Fruit fly (Drosophila melanogaster) whole organism, embryonic: Measurements from ENCODE around the gene KdelR.
A peak's percentile ranks its signal among the peaks of the same experiment; 100 is the strongest.

Experiments used
- BEAF-32 ChIP-seq: fragments of 200-800 bp; sonication (Bioruptor generic); optimal IDR thresholded peaks from 3 replicates; lab custom pipeline; 2017; ENCODE audit warnings: missing biosample characterization, missing genetic modification characterization, mild to moderate bottlenecking, moderate library complexity, missing genetic modification reagents
- BtbVII ChIP-seq: fragments of 200-800 bp; sonication (Bioruptor generic); optimal IDR thresholded peaks from 3 replicates; lab custom pipeline; 2017; ENCODE audit warnings: missing biosample characterization, mild to moderate bottlenecking, missing genetic modification characterization
- CG10979 ChIP-seq: fragments of 200-800 bp; sonication (Bioruptor generic); optimal IDR thresholded peaks from 2 replicates; lab custom pipeline; 2018; ENCODE audit warnings: missing biosample characterization, mild to moderate bottlenecking, missing genetic modification characterization, moderate library complexity
- CG12071 ChIP-seq: fragments of 200-800 bp; sonication (Bioruptor generic); optimal IDR thresholded peaks from 3 replicates; lab custom pipeline; 2018; ENCODE audit warnings: missing biosample characterization, mild to moderate bottlenecking, missing genetic modification characterization
- CG13424 ChIP-seq: fragments of 200-800 bp; sonication (Bioruptor generic); optimal IDR thresholded peaks from 2 replicates; lab custom pipeline; 2019; ENCODE audit warnings: missing biosample characterization, mild to moderate bottlenecking, missing genetic modification characterization, moderate library complexity
- CG15514 ChIP-seq: fragments of 200-800 bp; sonication (Bioruptor generic); optimal IDR thresholded peaks from 3 replicates; lab custom pipeline; 2017; ENCODE audit warnings: missing biosample characterization, missing genetic modification characterization, mild to moderate bottlenecking, moderate library complexity, missing genetic modification reagents
- CG17385 ChIP-seq: fragments of 200-800 bp; sonication (Bioruptor generic); optimal IDR thresholded peaks from 3 replicates; lab custom pipeline; 2018; ENCODE audit warnings: missing biosample characterization, mild to moderate bottlenecking, missing genetic modification characterization
- CG2712 ChIP-seq: fragments of 200-800 bp; optimal IDR thresholded peaks from 3 replicates; lab custom pipeline; 2019; ENCODE audit warnings: missing biosample characterization, mild to moderate bottlenecking, missing genetic modification characterization, moderate library complexity
- CG30431 ChIP-seq: fragments of 200-800 bp; sonication (Bioruptor generic); optimal IDR thresholded peaks from 2 replicates; lab custom pipeline; 2017; ENCODE audit warnings: missing biosample characterization, missing genetic modification characterization
- CG3065 ChIP-seq: fragments of 200-800 bp; sonication (Bioruptor generic); optimal IDR thresholded peaks from 2 replicates; lab custom pipeline; 2016; ENCODE audit warnings: missing biosample characterization, missing genetic modification characterization
- CG31224 ChIP-seq: fragments of 200-800 bp; sonication (Bioruptor generic); IDR thresholded peaks from 2 replicates; pipeline ENCODE4 v1.3.6; 2022; ENCODE audit warnings: missing biosample characterization, missing genetic modification characterization
- CG32772 ChIP-seq: fragments of 200-800 bp; sonication (Bioruptor generic); IDR thresholded peaks from 2 replicates; pipeline ENCODE4 v1.3.6; 2022; ENCODE audit warnings: missing biosample characterization, missing genetic modification characterization
- CG33557 ChIP-seq: fragments of 200-800 bp; sonication (Bioruptor generic); optimal IDR thresholded peaks from 2 replicates; lab custom pipeline; 2019; ENCODE audit warnings: missing biosample characterization, mild to moderate bottlenecking, missing genetic modification characterization, moderate library complexity
- CG4424 ChIP-seq: fragments of 200-800 bp; sonication (Bioruptor generic); optimal IDR thresholded peaks from 3 replicates; lab custom pipeline; 2016; ENCODE audit warnings: missing biosample characterization, missing genetic modification characterization
- CG7963 ChIP-seq: fragments of 200-800 bp; sonication (Bioruptor generic); IDR thresholded peaks from 3 replicates; pipeline ENCODE4 v1.3.6; 2022; ENCODE audit warnings: missing biosample characterization, missing genetic modification characterization; ENCODE audit not compliant: partially characterized antibody
- CG8388 ChIP-seq: fragments of 200-800 bp; sonication (Bioruptor generic); optimal IDR thresholded peaks from 2 replicates; lab custom pipeline; 2019; ENCODE audit warnings: missing biosample characterization, mild to moderate bottlenecking, missing genetic modification characterization, moderate library complexity
- CTCF ChIP-seq: fragments of 200-800 bp; sonication (Bioruptor generic); optimal IDR thresholded peaks from 2 replicates; lab custom pipeline; 2017; ENCODE audit warnings: missing biosample characterization, mild to moderate bottlenecking, missing genetic modification characterization, moderate library complexity
- D ChIP-seq, 2 experiments: fragments of 200-800 bp in 1 of 2; fragments of >200 bp in 1 of 2; sonication (Bioruptor generic) in 1 of 2; optimal IDR thresholded peaks; 2 replicates in 1 of 2; 3 replicates in 1 of 2; lab custom pipeline; 2017; ENCODE audit warnings: mild to moderate bottlenecking in 1 of 2, missing biosample characterization in 1 of 2, missing genetic modification characterization in 1 of 2, missing genetic modification reagents in 1 of 2
- Dbx ChIP-seq: fragments of 200-800 bp; sonication (Bioruptor generic); IDR thresholded peaks from 3 replicates; pipeline ENCODE4 v1.3.6; 2022; ENCODE audit warnings: missing biosample characterization, missing genetic modification characterization
- Dfd ChIP-seq, 2 experiments: fragments of >200 bp; optimal IDR thresholded peaks; 2 replicates each; lab custom pipeline; 2017; ENCODE audit warnings: missing biosample characterization in 2 of 2, missing genetic modification characterization in 2 of 2
- Dref ChIP-seq: fragments of 200-800 bp; sonication (Bioruptor generic); IDR thresholded peaks from 2 replicates; pipeline ENCODE4 v1.3.6; 2022; ENCODE audit warnings: missing biosample characterization, missing genetic modification characterization
- Eip74EF ChIP-seq, 2 experiments: fragments of 200-800 bp in 1 of 2; fragments of >200 bp in 1 of 2; sonication (Bioruptor generic) in 1 of 2; optimal IDR thresholded peaks; 2 replicates each; lab custom pipeline; 2017 to 2019; ENCODE audit warnings: missing biosample characterization in 2 of 2, missing genetic modification characterization in 2 of 2, mild to moderate bottlenecking in 1 of 2, moderate library complexity in 1 of 2
- Ets97D ChIP-seq: fragments of 200-800 bp; sonication (Bioruptor generic); optimal IDR thresholded peaks from 3 replicates; lab custom pipeline; 2016; ENCODE audit warnings: missing biosample characterization, missing genetic modification characterization
- HmgZ ChIP-seq: fragments of 200-800 bp; sonication (Bioruptor generic); optimal IDR thresholded peaks from 2 replicates; lab custom pipeline; 2018; ENCODE audit warnings: missing biosample characterization, mild to moderate bottlenecking, missing genetic modification characterization
- MTF-1 ChIP-seq: fragments of 200-800 bp; sonication (Bioruptor generic); optimal IDR thresholded peaks from 2 replicates; lab custom pipeline; 2018; ENCODE audit warnings: missing biosample characterization, mild to moderate bottlenecking, missing genetic modification characterization, borderline replicate concordance
- Optix ChIP-seq: fragments of 200-800 bp; sonication (Bioruptor generic); IDR thresholded peaks from 3 replicates; pipeline ENCODE4 v1.3.6; 2022; ENCODE audit warnings: missing biosample characterization, missing genetic modification characterization
- Poxn ChIP-seq: fragments of 200-800 bp; sonication (Bioruptor generic); IDR thresholded peaks from 2 replicates; pipeline ENCODE4 v1.3.6; 2022; ENCODE audit warnings: missing biosample characterization, missing genetic modification characterization
- Xbp1 ChIP-seq: fragments of 200-800 bp; sonication (Bioruptor generic); optimal IDR thresholded peaks from 3 replicates; lab custom pipeline; 2016; ENCODE audit warnings: missing biosample characterization, mild to moderate bottlenecking, missing genetic modification characterization
- bab2 ChIP-seq: fragments of 200-800 bp; sonication (Bioruptor generic); optimal IDR thresholded peaks from 2 replicates; lab custom pipeline; 2016; ENCODE audit warnings: missing biosample characterization, missing genetic modification characterization
- btn ChIP-seq: fragments of 200-800 bp; sonication (Bioruptor generic); optimal IDR thresholded peaks from 2 replicates; lab custom pipeline; 2016; ENCODE audit warnings: missing biosample characterization, missing genetic modification characterization
- corto ChIP-seq: fragments of 200-800 bp; sonication (Bioruptor generic); optimal IDR thresholded peaks from 2 replicates; lab custom pipeline; 2016; ENCODE audit warnings: missing biosample characterization, mild to moderate bottlenecking, missing genetic modification characterization, moderate library complexity
- emc ChIP-seq: fragments of 200-800 bp; sonication (Bioruptor generic); optimal IDR thresholded peaks from 2 replicates; lab custom pipeline; 2016; ENCODE audit warnings: missing biosample characterization, missing genetic modification characterization
- ewg ChIP-seq: fragments of 200-800 bp; sonication (Bioruptor generic); optimal IDR thresholded peaks from 3 replicates; lab custom pipeline; 2017; ENCODE audit warnings: mild to moderate bottlenecking, missing biosample characterization, missing genetic modification reagents, missing genetic modification characterization
- ftz-f1 ChIP-seq: fragments of 200-800 bp; sonication (Bioruptor generic); optimal IDR thresholded peaks from 2 replicates; lab custom pipeline; 2016; ENCODE audit warnings: missing biosample characterization, missing genetic modification characterization
- ind ChIP-seq: fragments of 200-800 bp; sonication (Bioruptor generic); optimal IDR thresholded peaks from 3 replicates; lab custom pipeline; 2016; ENCODE audit warnings: missing biosample characterization, missing genetic modification characterization
- jing ChIP-seq: fragments of 200-800 bp; sonication (Bioruptor generic); optimal IDR thresholded peaks from 2 replicates; lab custom pipeline; 2018; ENCODE audit warnings: missing biosample characterization, mild to moderate bottlenecking, missing genetic modification characterization
- luna ChIP-seq: fragments of 200-800 bp; sonication (Bioruptor generic); optimal IDR thresholded peaks from 2 replicates; lab custom pipeline; 2016; ENCODE audit warnings: missing biosample characterization, missing genetic modification characterization
- nerfin-2 ChIP-seq: fragments of 200-800 bp; sonication (Bioruptor generic); IDR thresholded peaks from 2 replicates; pipeline ENCODE4 v1.3.6; 2022; ENCODE audit warnings: missing biosample characterization, missing genetic modification characterization; ENCODE audit not compliant: partially characterized antibody
- nom ChIP-seq: fragments of 200-800 bp; sonication (Bioruptor generic); optimal IDR thresholded peaks from 2 replicates; lab custom pipeline; 2017; ENCODE audit warnings: missing biosample characterization, missing genetic modification characterization, mild to moderate bottlenecking, moderate library complexity, missing genetic modification reagents
- odd ChIP-seq: fragments of 200-800 bp; sonication (Bioruptor generic); optimal IDR thresholded peaks from 2 replicates; lab custom pipeline; 2017; ENCODE audit warnings: missing biosample characterization, mild to moderate bottlenecking, missing genetic modification characterization
- onecut ChIP-seq: fragments of 200-800 bp; sonication (Bioruptor generic); IDR thresholded peaks from 2 replicates; pipeline ENCODE4 v1.3.6; 2022; ENCODE audit warnings: missing biosample characterization, missing genetic modification characterization
- pb ChIP-seq: fragments of 200-800 bp; sonication (Bioruptor generic); optimal IDR thresholded peaks from 3 replicates; lab custom pipeline; 2016; ENCODE audit warnings: missing biosample characterization, missing genetic modification characterization
- psq ChIP-seq: fragments of 200-800 bp; sonication (Bioruptor generic); optimal IDR thresholded peaks from 2 replicates; lab custom pipeline; 2017; ENCODE audit warnings: missing biosample characterization, missing genetic modification characterization
- stc ChIP-seq: fragments of 200-800 bp; sonication (Bioruptor generic); IDR thresholded peaks from 2 replicates; pipeline ENCODE4 v1.3.6; 2022; ENCODE audit warnings: missing biosample characterization, missing genetic modification characterization
- stwl ChIP-seq: fragments of 200-800 bp; sonication (Bioruptor generic); optimal IDR thresholded peaks from 3 replicates; lab custom pipeline; 2018; ENCODE audit warnings: missing biosample characterization, mild to moderate bottlenecking, missing genetic modification characterization, moderate library complexity
- toy ChIP-seq: fragments of 200-800 bp; sonication (Bioruptor generic); IDR thresholded peaks from 2 replicates; pipeline ENCODE4 v1.3.6; 2022; ENCODE audit warnings: missing biosample characterization, missing genetic modification characterization
- trh ChIP-seq: fragments of 200-800 bp; sonication (Bioruptor generic); optimal IDR thresholded peaks from 2 replicates; lab custom pipeline; 2016; ENCODE audit warnings: missing biosample characterization, missing genetic modification characterization
- wdn ChIP-seq: fragments of 200-800 bp; sonication (Bioruptor generic); IDR thresholded peaks from 2 replicates; pipeline ENCODE4 v1.3.6; 2022; ENCODE audit warnings: missing biosample characterization, missing genetic modification characterization
- yki ChIP-seq: fragments of >200 bp; optimal IDR thresholded peaks from 3 replicates; lab custom pipeline; 2018

The KdelR gene

DNA sequence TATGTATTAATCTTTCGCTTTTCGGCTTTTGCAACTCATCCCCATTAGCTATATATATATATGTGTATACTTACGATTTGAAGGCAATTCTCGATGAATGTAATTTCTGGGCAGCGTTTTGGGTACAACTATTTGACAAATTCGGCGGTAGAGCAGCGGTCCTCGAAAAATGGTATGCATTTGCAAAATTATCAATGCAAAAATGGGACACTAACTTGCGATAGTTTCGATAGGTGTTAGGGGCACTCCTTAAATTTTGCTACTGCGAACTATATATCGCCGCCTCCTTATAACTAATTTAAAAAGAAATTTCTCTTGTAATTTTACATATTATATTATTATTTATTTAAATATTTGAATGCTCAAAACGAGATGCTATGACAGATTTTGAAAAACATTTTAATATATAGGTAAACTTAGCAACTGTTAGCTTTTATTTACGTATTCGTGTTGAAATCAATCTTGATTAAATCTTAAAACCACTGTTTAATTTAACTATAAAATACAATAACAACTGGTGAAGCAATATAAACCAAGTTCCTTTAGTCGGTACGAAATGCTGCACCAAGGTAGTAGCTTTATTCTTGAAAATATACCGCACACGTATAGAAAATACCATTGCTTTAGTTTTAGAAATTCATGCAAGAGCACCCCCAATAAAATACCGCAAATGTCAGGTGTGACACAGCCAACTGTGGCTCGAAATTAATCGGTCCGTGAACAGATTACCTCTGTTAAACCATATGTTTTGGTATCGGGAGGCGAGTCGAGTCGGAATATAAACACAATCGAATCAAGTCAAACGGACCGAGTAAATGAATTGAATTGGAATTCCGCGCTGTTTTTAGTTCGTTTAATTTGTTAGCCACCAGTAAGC lies 13.2 kb upstream of the KdelR start, which contains the start of the genes CG5355 and Klp31E (continued):
- TF ChIP-seq CG7963 (GFP tag; lab: Robert Waterston, UW) (peak; percentile 49; the same call in 1 of the 3 replicates), pb (GFP tag; lab: Kevin White, UChicago) (peak; percentile 10), Optix (GFP tag; lab: Robert Waterston, UW) (no peak), CG10979 (peak; percentile 72), luna (GFP tag; lab: Kevin White, UChicago) (no peak), Xbp1 (GFP tag; lab: Kevin White, UChicago) (peak; percentile 71), Ets97D (peak; percentile 15), Eip74EF (GFP tag; optimal IDR thresholded peaks at IDR 0.05; lab: Kevin White, UChicago) (no peak), CG8388 (GFP tag; lab: Kevin White, UChicago) (peak; percentile 64), CG3065 (no peak), CG15514 (GFP tag; lab: Kevin White, UChicago) (peak; percentile 39), ewg (peak; percentile 39), CG32772 (GFP tag; lab: Robert Waterston, UW) (0 out of 2 replicates have a peak, but pooled peaks have one; percentile 4), ftz-f1 (GFP tag; lab: Kevin White, UChicago) (no peak), MTF-1 (peak; percentile 9), Dref (GFP tag; lab: Robert Waterston, UW) (peak; percentile 65), HmgZ (peak; percentile 25), CG30431 (peak; percentile 26), Dbx (GFP tag; lab: Robert Waterston, UW) (peak; percentile 58; the same call in 1 of the 3 replicates), Dfd (GFP tag; optimal IDR thresholded peaks at IDR 0.05; lab: Kevin White, UChicago) (no peak), emc (GFP tag; lab: Kevin White, UChicago) (no peak), CG33557 (GFP tag; lab: Kevin White, UChicago) (peak; percentile 76), corto (GFP tag; lab: Kevin White, UChicago) (no peak), stc (GFP tag; lab: Robert Waterston, UW) (0 out of 2 replicates have a peak, but pooled peaks have one; percentile 26), jing (GFP tag; lab: Kevin White, UChicago) (no peak), CG17385 (GFP tag; lab: Kevin White, UChicago) (peak; percentile 47), odd (GFP tag; lab: Kevin White, UChicago) (peak; percentile 63), CG12071 (GFP tag; lab: Kevin White, UChicago) (no peak), CG4424 (GFP tag; lab: Kevin White, UChicago) (peak; percentile 73), onecut (GFP tag; lab: Robert Waterston, UW) (no peak), nom (peak; percentile 9), stwl (tag; lab: Kevin White, UChicago) (peak; percentile 3), ind (GFP tag; lab: Kevin White, UChicago) (peak; percentile 55), Poxn (GFP tag; lab: Robert Waterston, UW) (no peak), trh (GFP tag; lab: Kevin White, UChicago) (peak; percentile 13), btn (GFP tag; lab: Kevin White, UChicago) (no peak), CG31224 (peak; percentile 59), nerfin-2 (GFP tag; lab: Robert Waterston, UW) (no peak), D (optimal IDR thresholded peaks at IDR 0.05; lab: Kevin White, UChicago) (no peak), D (GFP tag; optimal IDR thresholded peaks at IDR 0.05; lab: Kevin White, UChicago) (peak; percentile 66), BtbVII (peak; percentile 56), yki (lab: Kevin White, UChicago) (no peak), wdn (GFP tag; lab: Robert Waterston, UW) (no peak), toy (GFP tag; lab: Robert Waterston, UW) (no peak), CG2712 (tag; lab: Kevin White, UChicago) (peak; percentile 85), CG13424 (tag; lab: Kevin White, UChicago) (peak; percentile 81), psq (GFP tag; lab: Kevin White, UChicago) (no peak), BEAF-32 (GFP tag; lab: Kevin White, UChicago) (peak; percentile 67), bab2 (GFP tag; lab: Kevin White, UChicago) (peak; percentile 56), CTCF (GFP tag; lab: Kevin White, UChicago) (no peak)
